Worm (Caenorhabditis elegans) whole organism, midembryonic: ENCODE results near the gene btb-12.
"Not testable (repeated sequence)": the region's sequence is repeated elsewhere in the genome, so short reads cannot be mapped to it uniquely, and the experiment has no call there.

Source experiments
- T22C8.4 ChIP-seq: fragments of 200-800 bp; sonication (Bioruptor generic); IDR thresholded peaks from 2 replicates; pipeline ENCODE4 v1.3.6; 2022; ENCODE audit warnings: missing genetic modification characterization, missing compliant biosample characterization
- cog-1 ChIP-seq: sonication (generic microtip); optimal IDR thresholded peaks from 2 replicates; lab custom pipeline; 2016; ENCODE audit warnings: missing genetic modification characterization, missing compliant biosample characterization
- flt-1 ChIP-seq: fragments of 200-800 bp; sonication (Bioruptor generic); IDR thresholded peaks from 2 replicates; pipeline ENCODE4 v1.3.6; 2022; ENCODE audit warnings: missing genetic modification characterization, missing compliant biosample characterization
- klf-2 ChIP-seq: fragments of 200-800 bp; sonication (Bioruptor generic); conservative IDR thresholded peaks from 2 replicates; pipeline ENCODE4 v1.3.6; 2022; ENCODE audit warnings: missing genetic modification reagents, missing genetic modification characterization, missing compliant biosample characterization
- med-1 ChIP-seq: sonication (generic microtip); optimal IDR thresholded peaks from 2 replicates; lab custom pipeline; 2017; ENCODE audit warnings: missing genetic modification characterization, mild to moderate bottlenecking, missing compliant biosample characterization, antibody characterized with exemption, missing genetic modification reagents; ENCODE audit not compliant: insufficient read depth
- ref-1 ChIP-seq: fragments of 200-800 bp; sonication (Bioruptor generic); conservative IDR thresholded peaks from 2 replicates; pipeline ENCODE4 v1.3.6; 2022; ENCODE audit warnings: missing genetic modification reagents, missing genetic modification characterization, missing compliant biosample characterization
- tab-1 ChIP-seq: fragments of 200-800 bp; sonication (Bioruptor generic); IDR thresholded peaks from 2 replicates; pipeline ENCODE4 v1.3.6; 2022; ENCODE audit warnings: missing genetic modification characterization, missing compliant biosample characterization
- ztf-23 ChIP-seq: fragments of 200-800 bp; sonication (Bioruptor generic); IDR thresholded peaks from 2 replicates; pipeline ENCODE4 v1.3.6; 2022; ENCODE audit warnings: missing genetic modification reagents, missing genetic modification characterization, missing compliant biosample characterization
- ztf-29 ChIP-seq: fragments of 200-800 bp; sonication (Bioruptor generic); IDR thresholded peaks from 2 replicates; pipeline ENCODE4 v1.3.6; 2022; ENCODE audit warnings: missing genetic modification reagents, missing genetic modification characterization, missing compliant biosample characterization

btb-12 gene

ce11 chrII:1621795-1622194, 33.2 kb upstream of the btb-12 start:
- TF ChIP-seq med-1 (GFP tag; lab: Kevin White, UChicago), result no peak
- no peak for TF ChIP-seq ztf-29

- TF ChIP-seq klf-2, result no peak
Measured at ce11 chrII:1624572-1624971, 30.4 kb upstream of the btb-12 start, which contains the start of gene fbxa-160. fbxa-160 (minus strand) TSS chrII:1624672.

ce11 chrII:1625666-1626065, 29.4 kb upstream of the btb-12 start, which contains the start of gene C08E3.14:
C08E3.14 (plus strand) TSS chrII:1625966.
- TF ChIP-seq ztf-23 (GFP tag; lab: Robert Waterston, UW), result no peak
- no peak for TF ChIP-seq ztf-29
- TF ChIP-seq ref-1 (GFP tag; lab: Robert Waterston, UW), result no peak
- TF ChIP-seq T22C8.4 (GFP tag; lab: Robert Waterston, UW), result no peak
- TF ChIP-seq klf-2, result no peak
- TF ChIP-seq med-1 (GFP tag; lab: Kevin White, UChicago), result no peak
- TF ChIP-seq flt-1 (GFP tag; lab: Robert Waterston, UW), result no peak
- no peak for TF ChIP-seq tab-1
- TF ChIP-seq cog-1 (tag; lab: Kevin White, UChicago), result no peak

- TF ChIP-seq ztf-23 (GFP tag; lab: Robert Waterston, UW); T22C8.4 (GFP tag; lab: Robert Waterston, UW); klf-2: not testable (repeated sequence)
Measured at ce11 chrII:1627783-1628182, 27.2 kb upstream of the btb-12 start, which contains the start of gene C08E3.15. C08E3.15 (minus strand) TSS chrII:1627883.

- TF ChIP-seq med-1 (GFP tag; lab: Kevin White, UChicago); cog-1 (tag; lab: Kevin White, UChicago); ztf-29: not testable (repeated sequence)
Measured at ce11 chrII:1632216-1632615, 22.8 kb upstream of the btb-12 start, which contains the start of gene C08E3.13. C08E3.13 (minus strand) TSS chrII:1632316.

ce11 chrII:1633490-1633889, 21.5 kb upstream of the btb-12 start, which contains the start of gene C08E3.1:
C08E3.1 (plus strand) TSS chrII:1633790.
- TF ChIP-seq ztf-29; tab-1; ztf-23 (GFP tag; lab: Robert Waterston, UW): not testable (repeated sequence)

- no peak for TF ChIP-seq flt-1 (GFP tag; lab: Robert Waterston, UW)
- TF ChIP-seq klf-2, result no peak
- TF ChIP-seq ztf-23 (GFP tag; lab: Robert Waterston, UW), result no peak
- no peak for TF ChIP-seq ztf-29
- TF ChIP-seq cog-1 (tag; lab: Kevin White, UChicago), result no peak
- TF ChIP-seq med-1 (GFP tag; lab: Kevin White, UChicago), result no peak
- no peak for TF ChIP-seq tab-1
- TF ChIP-seq ref-1 (GFP tag; lab: Robert Waterston, UW), result no peak
- no peak for TF ChIP-seq T22C8.4 (GFP tag; lab: Robert Waterston, UW)
Measured at ce11 chrII:1635969-1636368, 19.0 kb upstream of the btb-12 start.

- TF ChIP-seq cog-1 (tag; lab: Kevin White, UChicago); ref-1 (GFP tag; lab: Robert Waterston, UW); klf-2: not testable (repeated sequence)
Measured at ce11 chrII:1636392-1636791, 18.6 kb upstream of the btb-12 start, which contains the start of gene srg-20. srg-20 (plus strand) TSS chrII:1636692.

ce11 chrII:1640496-1640895, 14.5 kb upstream of the btb-12 start, which contains the start of gene srh-72:
srh-72 (minus strand) TSS chrII:1640596.
- TF ChIP-seq ztf-29, result no peak
- no peak for TF ChIP-seq ztf-23 (GFP tag; lab: Robert Waterston, UW)
- no peak for TF ChIP-seq med-1 (GFP tag; lab: Kevin White, UChicago)
- no peak for TF ChIP-seq cog-1 (tag; lab: Kevin White, UChicago)
- TF ChIP-seq flt-1 (GFP tag; lab: Robert Waterston, UW), result no peak
- TF ChIP-seq ref-1 (GFP tag; lab: Robert Waterston, UW), result no peak
- no peak for TF ChIP-seq T22C8.4 (GFP tag; lab: Robert Waterston, UW)
- no peak for TF ChIP-seq klf-2
- no peak for TF ChIP-seq tab-1

- TF ChIP-seq med-1 (GFP tag; lab: Kevin White, UChicago), result no peak
- no peak for TF ChIP-seq ztf-29
- TF ChIP-seq klf-2, result no peak
- no peak for TF ChIP-seq ref-1 (GFP tag; lab: Robert Waterston, UW)
- TF ChIP-seq flt-1 (GFP tag; lab: Robert Waterston, UW), result no peak
- no peak for TF ChIP-seq ztf-23 (GFP tag; lab: Robert Waterston, UW)
- no peak for TF ChIP-seq tab-1
- no peak for TF ChIP-seq cog-1 (tag; lab: Kevin White, UChicago)
- TF ChIP-seq T22C8.4 (GFP tag; lab: Robert Waterston, UW), result no peak
Measured at ce11 chrII:1644777-1645348, 10.2 kb upstream of the btb-12 start, which contains the start of gene ZC204.6. ZC204.6 (minus strand) TSS chrII:1644827.

- TF ChIP-seq ztf-29 (no peak), ref-1 (GFP tag; lab: Robert Waterston, UW) (no peak), med-1 (GFP tag; lab: Kevin White, UChicago) (no peak), ztf-23 (GFP tag; lab: Robert Waterston, UW) (no peak), flt-1 (GFP tag; lab: Robert Waterston, UW) (no peak), cog-1 (tag; lab: Kevin White, UChicago) (no peak), klf-2 (no peak), tab-1 (no peak), T22C8.4 (GFP tag; lab: Robert Waterston, UW) (no peak)
Measured at ce11 chrII:1646199-1646598, 8.8 kb upstream of the btb-12 start, which contains the start of gene ZC204.17. ZC204.17 (minus strand) TSS chrII:1646299.
